Worm (Caenorhabditis elegans): ENCODE data around the gene twf-2.
"Not testable (repeated sequence)": the region's sequence is repeated elsewhere in the genome, so short reads cannot be mapped to it uniquely, and the experiment has no call there.

DNA sequence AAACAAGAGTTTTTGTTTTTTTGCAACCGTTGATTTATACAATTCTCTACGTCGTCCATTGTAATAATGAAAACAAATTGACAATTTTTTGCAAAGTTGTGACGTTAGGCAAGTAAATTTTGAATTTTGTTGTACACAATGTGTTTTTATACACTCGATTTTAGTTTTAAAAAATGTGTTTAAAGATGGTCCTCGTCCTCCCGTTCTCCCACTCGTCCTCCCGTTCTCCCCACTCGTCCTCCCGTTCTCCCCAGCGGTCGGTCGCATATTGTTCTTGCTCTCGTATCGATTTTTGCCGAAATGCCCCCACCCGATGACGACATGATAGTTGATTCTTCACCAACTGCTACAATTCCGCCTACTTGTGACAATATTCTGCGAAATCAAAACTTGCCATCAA lies 5.6 kb downstream of the twf-2 start, which contains the start of gene F38E9.4:
- TF ChIP-seq snpc-4 (GFP tag; optimal IDR thresholded peaks at IDR 0.05); snpc-4 (tag; optimal IDR thresholded peaks at IDR 0.05); aptf-3 (GFP tag; IDR thresholded peaks at IDR 0.05); pha-4 (tag; optimal IDR thresholded peaks at IDR 0.05); ama-1 (optimal IDR thresholded peaks at IDR 0.05); ama-1 (GFP tag; optimal IDR thresholded peaks at IDR 0.05); F37B4.10 (GFP tag; IDR thresholded peaks at IDR 0.05); ceh-91 (GFP tag; IDR thresholded peaks at IDR 0.05); nhr-27 (tag; optimal IDR thresholded peaks at IDR 0.05); F49E8.2 (tag; optimal IDR thresholded peaks at IDR 0.05; ENCODE audit: insufficient read depth); efl-1 (GFP tag; optimal IDR thresholded peaks at IDR 0.05); lin-40 (tag; optimal IDR thresholded peaks at IDR 0.05); ztf-22 (GFP tag; optimal IDR thresholded peaks at IDR 0.05); unc-62 (GFP tag; optimal IDR thresholded peaks at IDR 0.05): not testable (repeated sequence)
